Fruit fly (Drosophila melanogaster) whole organism, embryonic: ENCODE measurements around the gene Hecw.

ENCODE experiments used
- Atf-2 ChIP-seq: fragments of 200-800 bp; sonication (Bioruptor generic); optimal IDR thresholded peaks from 2 replicates; lab custom pipeline; 2016; ENCODE audit warnings: missing biosample characterization, missing genetic modification characterization
- Atf6 ChIP-seq: fragments of 200-800 bp; sonication (Bioruptor generic); IDR thresholded peaks from 2 replicates; pipeline ENCODE4 v1.3.6; 2022; ENCODE audit warnings: missing biosample characterization, missing genetic modification characterization
- CG10543 ChIP-seq: fragments of 200-800 bp; sonication (Bioruptor generic); optimal IDR thresholded peaks from 3 replicates; lab custom pipeline; 2017; ENCODE audit warnings: missing biosample characterization, mild to moderate bottlenecking, missing genetic modification characterization, moderate library complexity
- CG10565 ChIP-seq: fragments of 200-800 bp; sonication (Bioruptor generic); optimal IDR thresholded peaks from 3 replicates; lab custom pipeline; 2016; ENCODE audit warnings: missing biosample characterization, mild to moderate bottlenecking, missing genetic modification characterization
- CG12769 ChIP-seq: fragments of 200-800 bp; sonication (Bioruptor generic); optimal IDR thresholded peaks from 2 replicates; lab custom pipeline; 2019; ENCODE audit warnings: missing biosample characterization, mild to moderate bottlenecking, missing genetic modification characterization, moderate library complexity
- CG14014 ChIP-seq: fragments of 200-800 bp; sonication (Bioruptor generic); IDR thresholded peaks from 2 replicates; pipeline ENCODE4 v1.3.6; 2022; ENCODE audit warnings: missing biosample characterization, missing genetic modification characterization
- CG15011 ChIP-seq: fragments of 200-800 bp; sonication (Bioruptor generic); optimal IDR thresholded peaks from 3 replicates; lab custom pipeline; 2018; ENCODE audit warnings: missing biosample characterization, mild to moderate bottlenecking, missing genetic modification characterization
- CG15269 ChIP-seq: fragments of 200-800 bp; sonication (Bioruptor generic); optimal IDR thresholded peaks from 2 replicates; lab custom pipeline; 2018; ENCODE audit warnings: missing biosample characterization, mild to moderate bottlenecking, missing genetic modification characterization, moderate library complexity
- CG16815 ChIP-seq: fragments of 200-800 bp; sonication (Bioruptor generic); optimal IDR thresholded peaks from 3 replicates; lab custom pipeline; 2017; ENCODE audit warnings: missing biosample characterization, mild to moderate bottlenecking, missing genetic modification characterization
- CG17328 ChIP-seq: fragments of 200-800 bp; sonication (Bioruptor generic); IDR thresholded peaks from 2 replicates; pipeline ENCODE4 v1.3.6; 2022; ENCODE audit warnings: missing biosample characterization, missing genetic modification characterization
- CG17385 ChIP-seq: fragments of 200-800 bp; sonication (Bioruptor generic); optimal IDR thresholded peaks from 3 replicates; lab custom pipeline; 2018; ENCODE audit warnings: missing biosample characterization, mild to moderate bottlenecking, missing genetic modification characterization
- CG17829 ChIP-seq: fragments of 200-800 bp; optimal IDR thresholded peaks from 2 replicates; lab custom pipeline; 2019; ENCODE audit warnings: missing biosample characterization, mild to moderate bottlenecking, missing genetic modification characterization, moderate library complexity
- CG1832 ChIP-seq: fragments of 200-800 bp; sonication (Bioruptor generic); optimal IDR thresholded peaks from 2 replicates; lab custom pipeline; 2017; ENCODE audit warnings: missing biosample characterization, mild to moderate bottlenecking, missing genetic modification characterization, inconsistent platforms
- CG2116 ChIP-seq: fragments of 200-800 bp; sonication (Bioruptor generic); optimal IDR thresholded peaks from 3 replicates; lab custom pipeline; 2018; ENCODE audit warnings: missing biosample characterization, mild to moderate bottlenecking, missing genetic modification characterization
- CG33557 ChIP-seq: fragments of 200-800 bp; sonication (Bioruptor generic); optimal IDR thresholded peaks from 2 replicates; lab custom pipeline; 2019; ENCODE audit warnings: missing biosample characterization, mild to moderate bottlenecking, missing genetic modification characterization, moderate library complexity
- CG34422 ChIP-seq: fragments of 200-800 bp; sonication (Bioruptor generic); IDR thresholded peaks from 3 replicates; pipeline ENCODE4 v1.3.6; 2022; ENCODE audit warnings: missing biosample characterization, missing genetic modification characterization
- CG4360 ChIP-seq: fragments of 200-800 bp; sonication (Bioruptor generic); IDR thresholded peaks from 2 replicates; pipeline ENCODE4 v1.3.6; 2022; ENCODE audit warnings: missing biosample characterization, missing genetic modification characterization
- CG43689 ChIP-seq: fragments of 200-800 bp; sonication (Bioruptor generic); IDR thresholded peaks from 2 replicates; pipeline ENCODE4 v1.3.6; 2022; ENCODE audit warnings: missing biosample characterization, missing genetic modification characterization
- CG4730 ChIP-seq: fragments of 200-800 bp; sonication (Bioruptor generic); IDR thresholded peaks from 2 replicates; pipeline ENCODE4 v1.3.6; 2022; ENCODE audit warnings: missing biosample characterization, missing genetic modification characterization
- CG4820 ChIP-seq: fragments of 200-800 bp; sonication (Bioruptor generic); optimal IDR thresholded peaks from 3 replicates; lab custom pipeline; 2016; ENCODE audit warnings: missing biosample characterization, missing genetic modification characterization
- CG6765 ChIP-seq: fragments of 200-800 bp; sonication (Bioruptor generic); optimal IDR thresholded peaks from 3 replicates; lab custom pipeline; 2017; ENCODE audit warnings: missing biosample characterization, mild to moderate bottlenecking, missing genetic modification characterization
- CG8290 ChIP-seq, 3 experiments: fragments of 200-800 bp; sonication (Bioruptor generic); optimal IDR thresholded peaks; 2 replicates each; lab custom pipeline; 2016 to 2019; ENCODE audit warnings: missing biosample characterization in 3 of 3, missing genetic modification characterization in 3 of 3, mild to moderate bottlenecking in 2 of 3, moderate library complexity in 1 of 3
- CHES-1-like ChIP-seq: fragments of 200-800 bp; sonication (Bioruptor generic); optimal IDR thresholded peaks from 2 replicates; lab custom pipeline; 2016; ENCODE audit warnings: missing biosample characterization, missing genetic modification characterization
- CkIIα-i1 ChIP-seq: fragments of 200-800 bp; sonication (Bioruptor generic); IDR thresholded peaks from 2 replicates; pipeline ENCODE4 v1.3.6; 2022; ENCODE audit warnings: missing biosample characterization, missing genetic modification characterization
- CrebB ChIP-seq: fragments of 200-800 bp; sonication (Bioruptor generic); optimal IDR thresholded peaks from 3 replicates; lab custom pipeline; 2018; ENCODE audit warnings: missing biosample characterization, mild to moderate bottlenecking, missing genetic modification characterization
- D ChIP-seq, 2 experiments: fragments of 200-800 bp in 1 of 2; fragments of >200 bp in 1 of 2; sonication (Bioruptor generic) in 1 of 2; optimal IDR thresholded peaks; 2 replicates in 1 of 2; 3 replicates in 1 of 2; lab custom pipeline; 2017; ENCODE audit warnings: mild to moderate bottlenecking in 1 of 2, missing biosample characterization in 1 of 2, missing genetic modification characterization in 1 of 2, missing genetic modification reagents in 1 of 2
- Drgx ChIP-seq: fragments of 200-800 bp; sonication (Bioruptor generic); IDR thresholded peaks from 2 replicates; pipeline ENCODE4 v1.3.6; 2022; ENCODE audit warnings: missing biosample characterization, missing genetic modification characterization
- Fer1 ChIP-seq: fragments of 200-800 bp; sonication (Bioruptor generic); optimal IDR thresholded peaks from 2 replicates; lab custom pipeline; 2017; ENCODE audit warnings: missing biosample characterization, mild to moderate bottlenecking, missing genetic modification characterization
- GATAe ChIP-seq: fragments of 200-800 bp; sonication (Bioruptor generic); conservative IDR thresholded peaks from 2 replicates; pipeline ENCODE4 v1.3.6; 2022; ENCODE audit warnings: missing biosample characterization, missing genetic modification characterization
- Hmr ChIP-seq: fragments of 200-800 bp; sonication (Bioruptor generic); optimal IDR thresholded peaks from 3 replicates; lab custom pipeline; 2017; ENCODE audit warnings: mild to moderate bottlenecking, missing biosample characterization, missing genetic modification reagents, missing genetic modification characterization
- NFAT ChIP-seq: fragments of 200-800 bp; sonication (Bioruptor generic); IDR thresholded peaks from 2 replicates; pipeline ENCODE4 v1.3.6; 2022; ENCODE audit warnings: missing biosample characterization, missing genetic modification characterization
- NfI ChIP-seq: fragments of 200-800 bp; sonication (Bioruptor generic); optimal IDR thresholded peaks from 3 replicates; lab custom pipeline; 2018; ENCODE audit warnings: missing biosample characterization, mild to moderate bottlenecking, missing genetic modification characterization, moderate library complexity
- Optix ChIP-seq: fragments of 200-800 bp; sonication (Bioruptor generic); IDR thresholded peaks from 3 replicates; pipeline ENCODE4 v1.3.6; 2022; ENCODE audit warnings: missing biosample characterization, missing genetic modification characterization
- Rfx ChIP-seq: fragments of 200-800 bp; sonication (Bioruptor generic); IDR thresholded peaks from 2 replicates; pipeline ENCODE4 v1.3.6; 2022; ENCODE audit warnings: missing biosample characterization, missing genetic modification characterization
- Sry-δ ChIP-seq: fragments of 200-800 bp; sonication (Bioruptor generic); optimal IDR thresholded peaks from 2 replicates; lab custom pipeline; 2016; ENCODE audit warnings: missing biosample characterization, missing genetic modification characterization
- Tbp ChIP-seq: fragments of >200 bp; optimal IDR thresholded peaks from 2 replicates; lab custom pipeline; 2018; ENCODE audit warnings: missing biosample characterization, missing genetic modification characterization
- Vsx1 ChIP-seq: fragments of 200-800 bp; sonication (Bioruptor generic); optimal IDR thresholded peaks from 2 replicates; lab custom pipeline; 2017; ENCODE audit warnings: missing biosample characterization, mild to moderate bottlenecking, missing genetic modification characterization, missing genetic modification reagents
- btn ChIP-seq: fragments of 200-800 bp; sonication (Bioruptor generic); optimal IDR thresholded peaks from 2 replicates; lab custom pipeline; 2016; ENCODE audit warnings: missing biosample characterization, missing genetic modification characterization
- dmrt11E ChIP-seq: fragments of 200-800 bp; sonication (Bioruptor generic); optimal IDR thresholded peaks from 3 replicates; lab custom pipeline; 2018; ENCODE audit warnings: missing biosample characterization, mild to moderate bottlenecking, missing genetic modification characterization, moderate library complexity
- dmrt99B ChIP-seq: fragments of 200-800 bp; sonication (Bioruptor generic); optimal IDR thresholded peaks from 2 replicates; lab custom pipeline; 2018; ENCODE audit warnings: missing biosample characterization, mild to moderate bottlenecking, missing genetic modification characterization, moderate library complexity
- exex ChIP-seq: fragments of 200-800 bp; sonication (Bioruptor generic); optimal IDR thresholded peaks from 4 replicates; lab custom pipeline; 2018; ENCODE audit warnings: missing biosample characterization, mild to moderate bottlenecking, missing genetic modification characterization, moderate library complexity
- fd3F ChIP-seq: fragments of 200-800 bp; sonication (Bioruptor generic); optimal IDR thresholded peaks from 2 replicates; lab custom pipeline; 2018; ENCODE audit warnings: missing biosample characterization, mild to moderate bottlenecking, missing genetic modification characterization, moderate library complexity
- insv ChIP-seq, 2 experiments: fragments of 200-800 bp; sonication (Bioruptor generic); optimal IDR thresholded peaks; 3 replicates each; lab custom pipeline; 2016 to 2018; ENCODE audit warnings: missing biosample characterization in 2 of 2, missing genetic modification characterization in 2 of 2
- nom ChIP-seq: fragments of 200-800 bp; sonication (Bioruptor generic); optimal IDR thresholded peaks from 2 replicates; lab custom pipeline; 2017; ENCODE audit warnings: missing biosample characterization, missing genetic modification characterization, mild to moderate bottlenecking, moderate library complexity, missing genetic modification reagents
- salm ChIP-seq: fragments of 200-800 bp; sonication (Bioruptor generic); optimal IDR thresholded peaks from 2 replicates; lab custom pipeline; 2018; ENCODE audit warnings: missing biosample characterization, mild to moderate bottlenecking, missing genetic modification characterization
- sima ChIP-seq: fragments of 200-800 bp; sonication (Bioruptor generic); optimal IDR thresholded peaks from 2 replicates; lab custom pipeline; 2016; ENCODE audit warnings: missing biosample characterization, missing genetic modification characterization
- sug ChIP-seq: fragments of 200-800 bp; optimal IDR thresholded peaks from 2 replicates; lab custom pipeline; 2019; ENCODE audit warnings: missing biosample characterization, mild to moderate bottlenecking, missing genetic modification characterization, moderate library complexity
- zfh2 ChIP-seq: fragments of 200-800 bp; sonication (Bioruptor generic); optimal IDR thresholded peaks from 2 replicates; lab custom pipeline; 2016; ENCODE audit warnings: missing biosample characterization, missing genetic modification characterization

Hecw gene

DNA sequence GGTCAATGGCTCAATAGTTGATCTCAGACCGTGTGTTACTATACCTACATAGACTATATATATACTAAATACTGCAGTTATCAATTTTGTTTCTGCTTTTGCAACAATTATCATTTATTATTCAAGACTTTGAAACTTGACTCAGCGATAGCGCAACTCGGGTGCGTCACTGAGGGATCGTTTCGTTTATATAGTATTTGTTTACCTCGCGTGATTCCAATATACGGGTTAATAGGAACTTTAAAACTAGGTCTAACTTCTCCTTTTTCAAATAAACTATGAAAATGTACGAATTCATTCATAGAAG is 31.5 kb upstream of the Hecw start:
- TF ChIP-seq nom (GFP tag; lab: Kevin White, UChicago) = peak; percentile 73
- no peak for TF ChIP-seq CG34422 (GFP tag; lab: Robert Waterston, UW)
- no peak for TF ChIP-seq CkIIα-i1
- no peak for TF ChIP-seq Optix
- no peak for TF ChIP-seq GATAe

DNA sequence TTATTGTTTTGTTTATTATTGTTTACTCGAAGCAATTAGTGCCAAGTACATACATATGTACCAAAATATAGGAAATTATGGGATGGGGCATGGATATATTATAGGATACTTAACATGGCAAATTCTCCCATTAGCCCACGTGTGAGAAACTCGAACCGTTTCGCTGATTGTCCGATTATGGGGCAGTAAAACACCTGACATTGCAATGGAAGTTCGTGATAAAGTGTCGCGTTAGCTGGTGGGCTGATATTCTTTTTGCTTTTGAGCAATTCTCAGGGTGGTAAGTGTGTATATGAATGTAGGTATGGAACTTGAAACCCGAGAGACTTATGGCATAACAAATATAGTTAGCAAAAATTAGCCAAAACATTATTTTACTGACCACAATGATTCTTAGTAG is 30.7 kb upstream of the Hecw start:
- no peak for TF ChIP-seq Fer1 (GFP tag; lab: Kevin White, UChicago)
- peak; percentile 14 for TF ChIP-seq fd3F
- TF ChIP-seq CG16815 = no peak
- TF ChIP-seq CG4820 (GFP tag; lab: Kevin White, UChicago) = no peak
- peak; percentile 4 for TF ChIP-seq CrebB (tag; lab: Kevin White, UChicago)
- TF ChIP-seq CG15011 (GFP tag; lab: Kevin White, UChicago) = no peak
- TF ChIP-seq Atf6 (GFP tag; lab: Robert Waterston, UW) = no peak
- no peak for TF ChIP-seq Rfx
- TF ChIP-seq CG43689 (GFP tag; lab: Robert Waterston, UW) = no peak
- peak; percentile 60 for TF ChIP-seq sug (tag; lab: Kevin White, UChicago)
- no peak for TF ChIP-seq CG33557
- TF ChIP-seq CG2116 (GFP tag; lab: Kevin White, UChicago) = no peak
- TF ChIP-seq dmrt99B (tag; lab: Kevin White, UChicago) = no peak
- peak; percentile 11 for TF ChIP-seq Hmr (GFP tag; lab: Kevin White, UChicago)
- no peak for TF ChIP-seq NfI (GFP tag; lab: Kevin White, UChicago)
- peak; percentile 26 for TF ChIP-seq CG15269 (tag; lab: Kevin White, UChicago)
- TF ChIP-seq CG1832 = no peak
- TF ChIP-seq CG12769 = peak; percentile 22
- no peak for TF ChIP-seq CG8290 (GFP tag; optimal IDR thresholded peaks at IDR 0.05; lab: Kevin White, UChicago)
- peak in 1 of 2 experiments; percentile 47 for TF ChIP-seq CG8290 (tag; optimal IDR thresholded peaks at IDR 0.05; lab: Kevin White, UChicago)
- no peak for TF ChIP-seq dmrt11E (tag; lab: Kevin White, UChicago)
- TF ChIP-seq exex (tag; lab: Kevin White, UChicago) = no peak
- TF ChIP-seq sima (GFP tag; lab: Kevin White, UChicago) = no peak
- TF ChIP-seq Vsx1 (GFP tag; lab: Kevin White, UChicago) = no peak
- no peak for TF ChIP-seq CG4730 (GFP tag; lab: Robert Waterston, UW)
- no peak for TF ChIP-seq D (optimal IDR thresholded peaks at IDR 0.05; lab: Kevin White, UChicago)
- no peak for TF ChIP-seq D (GFP tag; optimal IDR thresholded peaks at IDR 0.05; lab: Kevin White, UChicago)
- TF ChIP-seq CG14014 = peak; percentile 15; the same call in 1 of the 2 replicates
- TF ChIP-seq salm (tag; lab: Kevin White, UChicago) = no peak
- TF ChIP-seq CG10543 (GFP tag; lab: Kevin White, UChicago) = peak; percentile 7

DNA sequence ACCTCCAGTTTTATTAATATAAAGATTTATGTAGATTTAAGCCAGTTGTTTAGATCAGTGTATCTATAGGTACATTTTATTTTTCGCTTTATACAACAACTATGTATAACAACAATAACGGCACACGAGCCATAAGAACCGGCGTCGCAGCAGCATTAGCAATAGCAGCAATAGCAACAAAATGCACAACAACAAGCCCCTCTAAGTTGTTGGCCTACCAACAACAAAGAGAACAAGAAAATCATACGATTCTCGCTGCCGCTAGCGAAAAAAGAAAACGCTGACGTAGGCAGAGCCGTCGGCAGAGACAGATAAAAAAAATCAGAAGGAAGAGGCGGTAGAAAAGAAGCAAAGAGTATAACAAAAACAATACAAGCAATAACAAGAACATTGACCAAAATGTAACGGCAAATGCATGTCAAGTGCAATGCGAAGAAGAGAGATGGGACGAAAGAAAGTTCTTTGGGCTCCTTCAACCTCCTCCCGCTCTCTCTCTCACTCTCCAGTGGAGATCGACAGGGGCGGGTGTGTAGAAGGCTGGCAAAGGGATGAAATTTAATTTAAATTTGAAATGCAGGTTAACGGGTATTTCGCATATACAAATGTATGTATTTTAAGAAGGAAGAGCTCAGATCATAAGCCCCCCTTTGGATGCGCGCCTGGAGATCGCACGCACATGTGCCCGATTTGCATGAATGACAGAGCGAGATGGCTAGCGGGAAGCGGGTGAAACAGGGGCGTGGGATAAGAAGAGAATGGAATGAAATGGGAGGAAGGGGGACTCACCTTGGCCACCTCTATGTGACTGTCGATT is 29.8 kb upstream of the Hecw start:
- peak; percentile 99 for TF ChIP-seq CHES-1-like (GFP tag; lab: Kevin White, UChicago)
- TF ChIP-seq Sry-δ = peak; percentile 76
- TF ChIP-seq D (optimal IDR thresholded peaks at IDR 0.05; lab: Kevin White, UChicago) = no peak
- TF ChIP-seq D (GFP tag; optimal IDR thresholded peaks at IDR 0.05; lab: Kevin White, UChicago) = peak; percentile 99
- peak; percentile 91 for TF ChIP-seq CG10565 (GFP tag; lab: Kevin White, UChicago)
- peak; percentile 74 for TF ChIP-seq CG4360 (GFP tag; lab: Robert Waterston, UW)
- peak; percentile 98 for TF ChIP-seq CG17829 (tag; lab: Kevin White, UChicago)
- peak; percentile 98 for TF ChIP-seq Atf-2 (GFP tag; lab: Kevin White, UChicago)
- TF ChIP-seq zfh2 (GFP tag; lab: Kevin White, UChicago) = peak; percentile 99
- TF ChIP-seq btn (GFP tag; lab: Kevin White, UChicago) = peak; percentile 97
- TF ChIP-seq CG17385 (GFP tag; lab: Kevin White, UChicago) = peak; percentile 93
- TF ChIP-seq Drgx = peak; percentile 98
- no peak for TF ChIP-seq Tbp
- TF ChIP-seq insv (GFP tag; optimal IDR thresholded peaks at IDR 0.05; lab: Kevin White, UChicago) = peak; percentile 39 to 40
- TF ChIP-seq CG17328 (GFP tag; lab: Robert Waterston, UW) = peak; percentile 99
- TF ChIP-seq CG6765 (GFP tag; lab: Kevin White, UChicago) = peak; percentile 89
- TF ChIP-seq NFAT (GFP tag; lab: Robert Waterston, UW) = peak; percentile 99
